Worm (Caenorhabditis elegans): ENCODE results near the gene F10E7.9.
A peak's percentile ranks its signal among the peaks of the same experiment; 100 is the strongest.

The F10E7.9 gene

DNA sequence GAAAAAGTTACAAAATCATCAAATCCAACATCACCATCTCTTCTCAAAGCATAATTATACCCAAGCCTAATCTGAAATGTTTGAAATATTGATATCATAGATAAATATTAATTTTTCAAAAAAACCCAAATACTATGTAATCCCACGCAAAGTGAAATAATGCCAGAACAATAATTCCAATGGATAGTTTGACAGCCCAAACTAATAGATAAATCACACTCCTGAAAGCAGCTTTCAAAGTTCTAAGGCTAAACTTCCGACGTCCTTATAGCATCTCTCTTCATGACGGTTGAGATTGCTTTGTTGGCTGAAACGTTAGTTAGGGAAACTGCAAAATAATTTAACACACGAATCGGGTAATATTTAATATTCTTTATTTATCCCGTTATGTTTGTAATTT is 10.6 kb downstream of the F10E7.9 start:
- TF ChIP-seq Y53G8AR.9 (GFP tag; conservative IDR thresholded peaks at IDR 0.05) (0 out of 2 replicates have a peak, but pooled peaks have one; percentile 50), nfya-2 (GFP tag; IDR thresholded peaks at IDR 0.05) (no peak), F37B4.10 (GFP tag; IDR thresholded peaks at IDR 0.05) (no peak), egl-18 (GFP tag; IDR thresholded peaks at IDR 0.05) (no peak), hmg-1.2 (GFP tag; IDR thresholded peaks at IDR 0.05) (0 out of 2 replicates have a peak, but pooled peaks have one; percentile 7), madf-3 (GFP tag; IDR thresholded peaks at IDR 0.05) (peak; percentile 64; the same call in 1 of the 2 replicates), tbx-9 (tag; optimal IDR thresholded peaks at IDR 0.05; ENCODE audit: borderline replicate concordance) (no peak), him-1 (tag; optimal IDR thresholded peaks at IDR 0.05) (peak; percentile 53)

DNA sequence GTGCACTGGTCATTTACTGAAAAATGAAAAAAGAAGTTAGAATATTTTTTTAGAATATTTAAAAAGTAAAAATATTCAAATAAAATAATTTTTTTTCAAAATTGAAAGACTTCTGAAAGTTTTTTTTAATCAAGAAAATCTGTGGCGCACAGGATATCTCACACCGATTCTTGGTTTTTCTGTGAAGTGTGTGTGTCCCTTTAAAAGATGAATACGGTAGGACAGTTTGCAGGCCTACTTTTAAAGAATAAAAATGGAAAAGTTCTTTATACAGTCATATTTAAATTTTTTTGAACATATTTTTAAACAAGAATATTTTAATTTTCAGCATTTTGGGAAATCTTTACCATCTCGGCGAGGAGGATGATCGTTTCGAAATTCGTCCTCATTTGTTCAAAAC is 11.3 kb downstream of the F10E7.9 start, which contains the start of gene mct-5:
Gene mct-5, minus strand, starts transcription at position 16 of the 400 bp plus-strand sequence.
- 0 out of 2 replicates have a peak, but pooled peaks have one; percentile 10 for TF ChIP-seq D2030.7 (GFP tag; IDR thresholded peaks at IDR 0.05)
- no peak for TF ChIP-seq lin-40 (tag; optimal IDR thresholded peaks at IDR 0.05)
- TF ChIP-seq bed-2 (GFP tag; IDR thresholded peaks at IDR 0.05): no peak
- TF ChIP-seq madf-6 (GFP tag; IDR thresholded peaks at IDR 0.05): peak; percentile 99
- no peak for TF ChIP-seq attf-5 (GFP tag; optimal IDR thresholded peaks at IDR 0.05)
- TF ChIP-seq hlh-12 (tag; optimal IDR thresholded peaks at IDR 0.05): no peak
- 0 out of 2 replicates have a peak, but pooled peaks have one; percentile 8 for TF ChIP-seq ceh-91 (GFP tag; IDR thresholded peaks at IDR 0.05)
- peak; percentile 88 for TF ChIP-seq xnd-1 (tag; optimal IDR thresholded peaks at IDR 0.05)
- peak; percentile 11 for TF ChIP-seq snpc-3.4 (tag; optimal IDR thresholded peaks at IDR 0.05)
- no peak for TF ChIP-seq cebp-1 (GFP tag; IDR thresholded peaks at IDR 0.05)
- TF ChIP-seq cebp-1 (tag; optimal IDR thresholded peaks at IDR 0.05): no peak
- no peak for TF ChIP-seq F37B4.10 (GFP tag; IDR thresholded peaks at IDR 0.05)
- TF ChIP-seq unc-62 (GFP tag; optimal IDR thresholded peaks at IDR 0.05): no peak
- peak; percentile 89 for TF ChIP-seq lsl-1 (GFP tag; optimal IDR thresholded peaks at IDR 0.05)
- peak; percentile 21 for TF ChIP-seq him-1 (tag; optimal IDR thresholded peaks at IDR 0.05)
- TF ChIP-seq bed-1 (GFP tag; IDR thresholded peaks at IDR 0.05): no peak
- peak; percentile 58 for TF ChIP-seq F33H1.4 (GFP tag; IDR thresholded peaks at IDR 0.05)
- no peak for TF ChIP-seq let-526 (GFP tag; IDR thresholded peaks at IDR 0.05)
- TF ChIP-seq madf-8 (GFP tag; conservative IDR thresholded peaks at IDR 0.05): peak; percentile 98
- peak; percentile 30 for TF ChIP-seq efl-1 (GFP tag; optimal IDR thresholded peaks at IDR 0.05)
- no peak for TF ChIP-seq ztf-25 (GFP tag; IDR thresholded peaks at IDR 0.05)
- TF ChIP-seq hsf-1 (GFP tag; IDR thresholded peaks at IDR 0.05): no peak
- no peak for TF ChIP-seq die-1 (tag; optimal IDR thresholded peaks at IDR 0.05)

DNA sequence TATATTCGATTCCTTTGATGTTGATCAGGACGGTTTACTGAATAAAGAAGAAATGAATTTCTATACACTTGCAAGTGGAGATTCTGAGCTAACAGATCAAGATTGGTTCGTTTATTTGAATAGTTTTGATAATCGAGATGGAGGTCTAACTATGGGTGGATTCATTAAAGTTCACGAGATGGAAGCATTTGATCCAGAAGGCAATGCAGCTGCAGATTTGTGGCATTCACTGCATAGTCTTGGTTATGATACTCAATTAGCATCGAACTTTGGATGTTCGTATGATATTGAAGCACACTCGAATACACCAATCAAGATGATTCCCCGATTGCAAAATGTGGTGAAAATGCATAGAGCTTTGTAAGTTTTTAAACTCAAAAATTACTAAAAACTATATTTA is 13.9 kb downstream of the F10E7.9 start:
- peak; percentile 18 for TF ChIP-seq him-1 (tag; optimal IDR thresholded peaks at IDR 0.05)
- no peak for TF ChIP-seq ceh-100 (GFP tag; IDR thresholded peaks at IDR 0.05)
- peak; percentile 58 for TF ChIP-seq madf-6 (GFP tag; IDR thresholded peaks at IDR 0.05)
- TF ChIP-seq lin-26 (GFP tag; IDR thresholded peaks at IDR 0.05): 0 out of 2 replicates have a peak, but pooled peaks have one; percentile 43
- TF ChIP-seq snpc-4 (GFP tag; optimal IDR thresholded peaks at IDR 0.05): no peak
- no peak for TF ChIP-seq snpc-4 (tag; optimal IDR thresholded peaks at IDR 0.05)
- peak; percentile 22 for TF ChIP-seq xnd-1 (tag; optimal IDR thresholded peaks at IDR 0.05)

DNA sequence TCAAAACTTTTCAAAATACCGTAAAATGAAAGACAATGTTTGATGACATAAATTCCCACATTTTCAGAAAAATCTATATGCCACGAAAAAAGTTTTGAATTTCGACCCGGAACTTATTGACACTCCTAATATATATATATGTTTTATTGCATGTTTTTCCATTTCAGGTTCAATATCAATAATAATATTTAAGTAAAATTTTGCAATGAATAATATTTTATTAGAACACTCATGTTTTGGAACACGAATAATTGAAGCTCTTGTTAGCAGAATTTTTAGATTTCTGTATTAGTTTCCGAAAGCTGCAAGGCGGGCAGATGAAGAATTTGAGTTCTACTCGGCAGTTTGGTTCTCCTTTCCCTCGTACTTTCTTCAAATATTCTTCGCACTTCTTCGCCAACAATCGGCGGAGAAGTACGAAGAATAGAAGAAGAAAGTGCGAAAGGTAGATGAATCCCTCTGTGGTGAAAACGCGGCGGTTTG is 16.5 kb downstream of the F10E7.9 start, which contains the start of gene T02G5.3:
Gene T02G5.3, plus strand, starts transcription at position 51 of the 483 bp plus-strand sequence.
- no peak for TF ChIP-seq hmg-20 (GFP tag; IDR thresholded peaks at IDR 0.05)
- TF ChIP-seq F39B2.1 (GFP tag; IDR thresholded peaks at IDR 0.05): no peak
- TF ChIP-seq mel-28 (tag; optimal IDR thresholded peaks at IDR 0.05; ENCODE audit: borderline replicate concordance): no peak
- TF ChIP-seq madf-6 (GFP tag; IDR thresholded peaks at IDR 0.05): no peak
- TF ChIP-seq efl-1 (GFP tag; optimal IDR thresholded peaks at IDR 0.05): no peak
- TF ChIP-seq ceh-100 (GFP tag; IDR thresholded peaks at IDR 0.05): no peak
- TF ChIP-seq F49E8.2 (tag; optimal IDR thresholded peaks at IDR 0.05; ENCODE audit: insufficient read depth): no peak
- no peak for TF ChIP-seq nhr-179 (tag; optimal IDR thresholded peaks at IDR 0.05)
- TF ChIP-seq pha-4 (tag; optimal IDR thresholded peaks at IDR 0.05): no peak
- no peak for TF ChIP-seq aptf-3 (GFP tag; IDR thresholded peaks at IDR 0.05)
- TF ChIP-seq Y95B8A.8 (GFP tag; IDR thresholded peaks at IDR 0.05): no peak
- no peak for TF ChIP-seq akir-1 (GFP tag; optimal IDR thresholded peaks at IDR 0.05)
- no peak for TF ChIP-seq rcor-1 (GFP tag; IDR thresholded peaks at IDR 0.05)
- no peak for TF ChIP-seq F22D6.2 (tag; optimal IDR thresholded peaks at IDR 0.05)
- no peak for TF ChIP-seq F57A8.1 (GFP tag; optimal IDR thresholded peaks at IDR 0.05)
- TF ChIP-seq hlh-12 (tag; optimal IDR thresholded peaks at IDR 0.05): no peak

Measured in whole organism, young adult.